Fruit fly (Drosophila melanogaster) S2 (cell line): ENCODE results near the gene CG11030.

Experiments
- CG8478 ChIP-seq: fragments of >200 bp; optimal IDR thresholded peaks from 2 replicates; lab custom pipeline; 2018
- CTCF ChIP-seq, 2 experiments: fragments of >200 bp; optimal IDR thresholded peaks; 2 replicates each; lab custom pipeline; 2018

- TF ChIP-seq CTCF (optimal IDR thresholded peaks at IDR 0.05; lab: Kevin White, UChicago): no peak
- TF ChIP-seq CG8478 (lab: Kevin White, UChicago): no peak
Measured at dm6 chr2L:5743537-5744148, 19.2 kb downstream of the CG11030 start.
